Fruit fly (Drosophila melanogaster): ENCODE results near the gene CG13021.

DNA sequence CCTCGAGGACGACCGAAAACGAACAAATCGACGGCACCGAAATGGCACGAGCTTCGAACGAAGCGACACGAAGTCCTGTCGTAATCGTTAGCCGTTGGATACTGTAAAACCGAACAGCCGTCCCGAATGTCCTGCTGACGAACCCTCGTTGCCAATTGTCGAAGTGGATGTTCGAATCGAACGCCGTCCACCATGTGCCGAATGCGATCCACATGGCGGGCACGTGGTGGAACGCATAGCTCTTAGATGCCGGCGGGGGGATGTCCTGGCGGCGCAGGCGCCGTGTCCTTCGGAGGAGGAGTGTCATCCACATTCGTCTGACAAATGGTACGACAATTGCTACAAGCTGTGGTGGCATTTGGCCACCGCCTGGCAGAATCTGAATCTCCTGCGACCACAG is 16.6 kb downstream of the CG13021 start:
- TF ChIP-seq CG8478 (optimal IDR thresholded peaks at IDR 0.05), result no peak
- TF ChIP-seq CTCF (optimal IDR thresholded peaks at IDR 0.05), result no peak
